Worm (Caenorhabditis elegans) whole organism, young adult: ENCODE data around the gene C33A12.3.

Experiments
- B0035.1 ChIP-seq: sonication (generic microtip); optimal IDR thresholded peaks from 2 replicates; lab custom pipeline; 2016; ENCODE audit warnings: missing genetic modification characterization, mild to moderate bottlenecking, missing compliant biosample characterization, missing genotype, missing genetic modification reagents
- B0261.1 ChIP-seq: sonication (generic microtip); optimal IDR thresholded peaks from 2 replicates; lab custom pipeline; 2016; ENCODE audit warnings: mild to moderate bottlenecking, missing genetic modification characterization, moderate library complexity, missing compliant biosample characterization
- C06A6.2 ChIP-seq: fragments of 200-800 bp; sonication (Bioruptor generic); conservative IDR thresholded peaks from 2 replicates; pipeline ENCODE4 v1.3.6; 2022; ENCODE audit warnings: missing genetic modification characterization, missing compliant biosample characterization
- C17E4.6 ChIP-seq: fragments of 200-800 bp; sonication (Bioruptor generic); IDR thresholded peaks from 2 replicates; pipeline ENCODE4 v1.3.6; 2022; ENCODE audit warnings: missing genetic modification reagents, missing genetic modification characterization, missing compliant biosample characterization
- F23B12.7 ChIP-seq: sonication (generic microtip); optimal IDR thresholded peaks from 2 replicates; lab custom pipeline; 2017; ENCODE audit warnings: missing genetic modification characterization, mild to moderate bottlenecking, missing compliant biosample characterization, antibody characterized with exemption, moderate library complexity; ENCODE audit not compliant: insufficient read depth
- F33H1.4 ChIP-seq: fragments of 200-800 bp; sonication (Bioruptor generic); IDR thresholded peaks from 2 replicates; pipeline ENCODE4 v1.3.6; 2022; ENCODE audit warnings: missing genetic modification reagents, missing genetic modification characterization, missing compliant biosample characterization
- F52B5.7 ChIP-seq: sonication (generic microtip); optimal IDR thresholded peaks from 2 replicates; lab custom pipeline; 2016; ENCODE audit warnings: mild to moderate bottlenecking, missing genetic modification characterization, missing compliant biosample characterization
- F57C9.4 ChIP-seq: sonication (generic microtip); optimal IDR thresholded peaks from 2 replicates; lab custom pipeline; 2017; ENCODE audit warnings: mild to moderate bottlenecking, missing genetic modification characterization, missing compliant biosample characterization
- T26A5.8 ChIP-seq: sonication (generic microtip); optimal IDR thresholded peaks from 2 replicates; lab custom pipeline; 2016; ENCODE audit warnings: missing genetic modification characterization, missing compliant biosample characterization
- Y67H2A.10 ChIP-seq: fragments of 200-800 bp; sonication (Bioruptor generic); conservative IDR thresholded peaks from 2 replicates; pipeline ENCODE4 v1.3.6; 2022; ENCODE audit warnings: missing genetic modification reagents, missing genetic modification characterization, missing compliant biosample characterization
- akir-1 ChIP-seq: fragments of 200-800 bp; sonication (Bioruptor generic); optimal IDR thresholded peaks from 2 replicates; lab custom pipeline; 2018; ENCODE audit warnings: mild to moderate bottlenecking, missing genetic modification characterization, moderate library complexity, missing compliant biosample characterization
- attf-3 ChIP-seq: fragments of 200-800 bp; sonication (Bioruptor generic); conservative IDR thresholded peaks from 2 replicates; pipeline ENCODE4 v1.3.6; 2022; ENCODE audit warnings: missing genetic modification reagents, missing genetic modification characterization, missing compliant biosample characterization
- attf-5 ChIP-seq: fragments of 200-800 bp; sonication (Bioruptor generic); optimal IDR thresholded peaks from 2 replicates; lab custom pipeline; 2018; ENCODE audit warnings: mild to moderate bottlenecking, missing genetic modification characterization, missing compliant biosample characterization
- ceh-40 ChIP-seq: fragments of 200-800 bp; sonication (Bioruptor generic); IDR thresholded peaks from 2 replicates; pipeline ENCODE4 v1.3.6; 2022; ENCODE audit warnings: missing genetic modification characterization, missing compliant biosample characterization
- chd-7 ChIP-seq: sonication (generic microtip); optimal IDR thresholded peaks from 2 replicates; lab custom pipeline; 2016; ENCODE audit warnings: mild to moderate bottlenecking, missing genetic modification characterization, moderate library complexity, missing compliant biosample characterization
- egl-44 ChIP-seq: fragments of 200-800 bp; sonication (Bioruptor generic); IDR thresholded peaks from 2 replicates; pipeline ENCODE4 v1.3.6; 2022; ENCODE audit warnings: missing genetic modification reagents, missing genetic modification characterization, missing compliant biosample characterization
- egrh-3 ChIP-seq: fragments of 200-800 bp; sonication (Bioruptor generic); IDR thresholded peaks from 2 replicates; pipeline ENCODE4 v1.3.6; 2022; ENCODE audit warnings: missing genetic modification reagents, missing genetic modification characterization, missing compliant biosample characterization
- hsf-1 ChIP-seq: fragments of 200-800 bp; sonication (Bioruptor generic); IDR thresholded peaks from 2 replicates; pipeline ENCODE4 v1.3.6; 2022; ENCODE audit warnings: missing genetic modification reagents, missing genetic modification characterization, missing compliant biosample characterization
- let-607 ChIP-seq, 2 experiments: fragments of 200-800 bp in 1 of 2; sonication (Bioruptor generic) in 1 of 2; sonication (generic microtip) in 1 of 2; optimal IDR thresholded peaks; 2 replicates each; lab custom pipeline; 2016 to 2018; ENCODE audit warnings: mild to moderate bottlenecking in 2 of 2, missing compliant biosample characterization in 2 of 2, missing genetic modification characterization in 2 of 2, moderate library complexity in 2 of 2, missing genotype in 1 of 2
- lin-26 ChIP-seq: fragments of 200-800 bp; sonication (Bioruptor generic); IDR thresholded peaks from 2 replicates; pipeline ENCODE4 v1.3.6; 2022; ENCODE audit warnings: missing genetic modification reagents, missing genetic modification characterization, missing compliant biosample characterization
- lin-40 ChIP-seq: sonication (generic microtip); optimal IDR thresholded peaks from 2 replicates; lab custom pipeline; 2016; ENCODE audit warnings: missing genetic modification characterization, mild to moderate bottlenecking, missing compliant biosample characterization, missing genotype, missing genetic modification reagents
- madf-10 ChIP-seq: sonication (generic microtip); optimal IDR thresholded peaks from 2 replicates; lab custom pipeline; 2016; ENCODE audit warnings: mild to moderate bottlenecking, missing genetic modification characterization, missing compliant biosample characterization
- mcd-1 ChIP-seq: fragments of 200-800 bp; sonication (Bioruptor generic); IDR thresholded peaks from 2 replicates; pipeline ENCODE4 v1.3.6; 2022; ENCODE audit warnings: missing genetic modification reagents, missing genetic modification characterization, missing compliant biosample characterization
- mel-28 ChIP-seq: sonication (generic microtip); optimal IDR thresholded peaks from 2 replicates; lab custom pipeline; 2016; ENCODE audit warnings: borderline replicate concordance, mild to moderate bottlenecking, missing genetic modification characterization, missing compliant biosample characterization
- nhr-80 ChIP-seq: sonication (generic microtip); optimal IDR thresholded peaks from 2 replicates; lab custom pipeline; 2016; ENCODE audit warnings: missing genetic modification characterization, missing compliant biosample characterization
- nhr-90 ChIP-seq: sonication (generic microtip); optimal IDR thresholded peaks from 2 replicates; lab custom pipeline; 2016; ENCODE audit warnings: missing genotype, mild to moderate bottlenecking, missing genetic modification characterization, missing compliant biosample characterization
- pbrm-1 ChIP-seq: fragments of 200-800 bp; sonication (Bioruptor generic); IDR thresholded peaks from 2 replicates; pipeline ENCODE4 v1.3.6; 2022; ENCODE audit warnings: missing genetic modification reagents, missing genetic modification characterization, missing compliant biosample characterization
- rec-8 ChIP-seq, 2 experiments: sonication (generic microtip); optimal IDR thresholded peaks; 2 replicates each; lab custom pipeline; 2016; ENCODE audit warnings: mild to moderate bottlenecking in 2 of 2, missing genetic modification characterization in 2 of 2, missing genetic modification reagents in 2 of 2, missing genotype in 2 of 2, missing biosample characterization in 1 of 2, missing compliant biosample characterization in 1 of 2, moderate library complexity in 1 of 2
- repo-1 ChIP-seq: sonication (generic microtip); optimal IDR thresholded peaks from 2 replicates; lab custom pipeline; 2017; ENCODE audit warnings: mild to moderate bottlenecking, missing genetic modification characterization, missing compliant biosample characterization
- unc-62 ChIP-seq: fragments of 150-350 bp; optimal IDR thresholded peaks from 2 replicates; lab custom pipeline; 2014; ENCODE audit warnings: missing biosample characterization, missing genetic modification reagents, missing genetic modification characterization
- zfh-2 ChIP-seq: fragments of 200-800 bp; sonication (Bioruptor generic); conservative IDR thresholded peaks from 2 replicates; pipeline ENCODE4 v1.3.6; 2022; ENCODE audit warnings: missing genetic modification reagents, missing genetic modification characterization, missing compliant biosample characterization
- ztf-25 ChIP-seq: fragments of 200-800 bp; sonication (Bioruptor generic); IDR thresholded peaks from 2 replicates; pipeline ENCODE4 v1.3.6; 2022; ENCODE audit warnings: missing genetic modification reagents, missing genetic modification characterization, missing compliant biosample characterization

C33A12.3 gene

DNA sequence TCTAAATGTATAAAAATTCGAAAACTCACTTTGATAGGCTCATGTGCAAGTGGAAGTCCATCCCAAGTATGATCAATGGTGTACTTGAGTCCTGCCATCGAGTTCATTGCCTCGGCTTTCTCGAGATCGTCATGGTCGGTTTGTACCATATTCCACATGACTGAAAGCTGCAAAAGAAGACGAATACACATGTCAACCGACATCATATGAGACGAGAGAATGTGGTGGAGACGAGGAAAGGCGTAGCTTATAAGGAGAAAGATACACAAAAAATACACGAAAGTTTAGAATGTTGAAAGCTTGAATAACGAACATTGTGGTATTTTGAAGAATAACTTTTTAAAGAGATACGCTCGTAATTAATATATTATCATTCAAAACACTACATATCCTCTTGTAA is at the start of gene C33A12.3:
Gene C33A12.3 (minus strand): TSS at position 167 of the 400 bp plus-strand sequence.
- no peak for TF ChIP-seq nhr-90 (tag; lab: Kevin White, UChicago)

DNA sequence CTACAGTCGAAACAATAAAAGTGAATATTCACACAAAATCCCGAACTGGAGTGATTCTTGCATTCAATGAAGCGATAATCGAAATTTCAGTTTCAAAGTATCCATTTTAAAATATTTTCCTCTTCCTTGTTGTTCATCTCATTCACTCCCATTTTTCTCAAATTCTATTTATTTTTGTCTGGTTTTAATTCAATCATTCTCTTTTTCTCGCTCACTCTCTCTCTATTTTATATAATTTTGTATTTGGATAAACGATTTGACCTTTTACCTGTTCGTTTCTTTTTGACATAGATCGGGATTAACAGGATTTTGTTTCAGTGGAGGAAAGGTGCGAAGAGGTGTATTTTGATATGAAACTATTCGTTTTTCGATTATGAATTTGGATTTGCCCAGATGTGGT is 33.2 kb upstream of the C33A12.3 start, which contains the start of gene T05A1.5:
Gene T05A1.5 (plus strand): TSS at position 301 of the 400 bp plus-strand sequence.
- no peak for TF ChIP-seq egrh-3 (GFP tag; lab: Robert Waterston, UW)
- no peak for TF ChIP-seq T26A5.8 (tag; lab: Kevin White, UChicago)
- TF ChIP-seq mcd-1 = no peak
- no peak for TF ChIP-seq chd-7 (tag; lab: Kevin White, UChicago)
- no peak for TF ChIP-seq F33H1.4 (GFP tag; lab: Robert Waterston, UW)
- TF ChIP-seq lin-26 (GFP tag; lab: Robert Waterston, UW) = no peak
- no peak for TF ChIP-seq F52B5.7 (tag; lab: Kevin White, UChicago)
- TF ChIP-seq nhr-80 (tag; lab: Kevin White, UChicago) = no peak
- no peak for TF ChIP-seq madf-10 (tag; lab: Kevin White, UChicago)
- TF ChIP-seq repo-1 (tag; lab: Kevin White, UChicago) = no peak
- no peak for TF ChIP-seq B0035.1 (tag; lab: Kevin White, UChicago)
- TF ChIP-seq rec-8 (tag; optimal IDR thresholded peaks at IDR 0.05; lab: Kevin White, UChicago) = no peak
- no peak for TF ChIP-seq mel-28 (tag; lab: Kevin White, UChicago)
- no peak for TF ChIP-seq attf-5 (GFP tag; lab: Kevin White, UChicago)
- no peak for TF ChIP-seq ceh-40 (GFP tag; lab: Robert Waterston, UW)
- no peak for TF ChIP-seq pbrm-1
- TF ChIP-seq ztf-25 (GFP tag; lab: Robert Waterston, UW) = no peak

DNA sequence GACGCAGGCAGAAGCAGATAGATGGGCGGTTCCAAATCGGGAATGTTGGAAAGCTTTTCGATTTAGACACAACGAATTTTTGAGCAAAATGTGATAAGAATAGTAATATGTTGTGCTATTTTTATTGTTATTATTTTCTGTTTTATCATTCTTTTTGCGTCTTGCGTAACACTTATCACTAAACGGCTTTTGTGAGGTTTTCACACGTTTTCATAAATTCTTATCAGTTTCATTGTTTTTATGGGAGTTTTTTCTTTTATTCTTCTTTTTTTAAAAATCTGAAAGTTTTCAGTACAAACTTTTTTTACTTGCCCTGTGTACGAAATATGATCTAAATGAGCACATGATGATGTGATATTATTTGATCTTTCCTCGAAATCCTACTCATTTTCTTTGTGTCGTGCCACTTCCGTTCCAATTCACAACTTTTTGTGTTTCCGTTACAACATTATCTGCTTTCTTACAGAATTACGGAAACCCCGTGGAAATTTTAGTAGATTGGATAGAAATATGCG is 27.6 kb upstream of the C33A12.3 start, which contains the start of gene fbl-1:
Gene fbl-1 (plus strand): TSS at position 465 of the 515 bp plus-strand sequence.
- TF ChIP-seq egrh-3 (GFP tag; lab: Robert Waterston, UW) (no peak), nhr-80 (tag; lab: Kevin White, UChicago) (peak; percentile 47)

DNA sequence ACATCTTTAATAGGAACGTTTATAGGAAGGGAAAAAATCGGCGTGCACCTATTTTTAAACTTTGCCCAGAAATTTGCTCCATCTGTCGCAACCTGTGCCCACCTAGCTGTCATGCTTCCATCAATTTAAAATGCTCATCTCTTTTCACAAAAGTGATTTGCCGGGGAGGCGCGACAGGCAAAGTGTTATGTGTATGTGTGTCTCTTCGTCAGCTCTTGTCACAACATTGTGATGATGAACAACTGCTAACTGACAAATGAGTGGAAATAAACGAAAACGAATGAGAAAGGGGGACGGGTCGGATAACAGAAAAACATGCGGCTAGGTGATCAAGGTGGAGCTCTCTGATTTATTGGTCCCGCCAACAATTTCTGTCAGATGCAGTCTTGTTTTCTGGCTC is 25.4 kb upstream of the C33A12.3 start:
- no peak for TF ChIP-seq F23B12.7 (tag; lab: Kevin White, UChicago)
- TF ChIP-seq egl-44 (GFP tag; lab: Robert Waterston, UW) = 0 out of 2 replicates have a peak, but pooled peaks have one; percentile 10
- TF ChIP-seq zfh-2 (GFP tag; lab: Robert Waterston, UW) = no peak
- no peak for TF ChIP-seq C17E4.6 (GFP tag; lab: Robert Waterston, UW)
- TF ChIP-seq attf-3 (GFP tag; lab: Robert Waterston, UW) = no peak
- peak; percentile 14 to 77 for TF ChIP-seq let-607 (tag; optimal IDR thresholded peaks at IDR 0.05; lab: Kevin White, UChicago)
- TF ChIP-seq hsf-1 (GFP tag; lab: Robert Waterston, UW) = no peak
- TF ChIP-seq C06A6.2 (GFP tag; lab: Robert Waterston, UW) = no peak
- TF ChIP-seq Y67H2A.10 (GFP tag; lab: Robert Waterston, UW) = no peak
- TF ChIP-seq akir-1 (GFP tag; lab: Kevin White, UChicago) = no peak
- peak; percentile 61 for TF ChIP-seq nhr-80 (tag; lab: Kevin White, UChicago)
- no peak for TF ChIP-seq F52B5.7 (tag; lab: Kevin White, UChicago)
- TF ChIP-seq B0261.1 (tag; lab: Kevin White, UChicago) = no peak
- TF ChIP-seq unc-62 (GFP tag; lab: Kevin White, UChicago) = peak; percentile 45

DNA sequence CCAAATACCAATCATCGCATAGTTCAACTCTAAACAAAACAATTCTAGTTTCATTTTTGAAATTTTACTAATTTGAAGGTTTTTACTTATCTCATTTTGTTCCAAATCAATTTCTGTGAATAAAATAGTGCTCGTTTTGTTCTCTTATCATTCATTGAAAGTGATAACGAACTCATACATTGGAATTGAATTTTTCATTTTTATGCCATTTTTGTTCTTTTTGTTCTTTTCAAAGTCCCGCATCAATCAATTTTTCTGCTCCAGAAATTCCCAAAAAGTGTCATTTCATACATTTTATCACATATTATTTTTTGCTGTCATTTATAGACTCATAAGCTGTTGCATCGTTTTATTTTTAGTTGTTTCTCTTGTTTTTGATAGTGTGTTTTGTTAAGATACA is 24.7 kb upstream of the C33A12.3 start:
- TF ChIP-seq T26A5.8 (tag; lab: Kevin White, UChicago) (no peak), F33H1.4 (GFP tag; lab: Robert Waterston, UW) (no peak), nhr-80 (tag; lab: Kevin White, UChicago) (peak; percentile 89), unc-62 (GFP tag; lab: Kevin White, UChicago) (peak; percentile 38), F57C9.4 (tag; lab: Kevin White, UChicago) (no peak), lin-40 (tag; lab: Kevin White, UChicago) (no peak), let-607 (tag; optimal IDR thresholded peaks at IDR 0.05; lab: Kevin White, UChicago) (peak in 1 of 2 experiments; percentile 13)
